Worm (Caenorhabditis elegans): Measurements from ENCODE around the gene srh-284.

The srh-284 gene

DNA sequence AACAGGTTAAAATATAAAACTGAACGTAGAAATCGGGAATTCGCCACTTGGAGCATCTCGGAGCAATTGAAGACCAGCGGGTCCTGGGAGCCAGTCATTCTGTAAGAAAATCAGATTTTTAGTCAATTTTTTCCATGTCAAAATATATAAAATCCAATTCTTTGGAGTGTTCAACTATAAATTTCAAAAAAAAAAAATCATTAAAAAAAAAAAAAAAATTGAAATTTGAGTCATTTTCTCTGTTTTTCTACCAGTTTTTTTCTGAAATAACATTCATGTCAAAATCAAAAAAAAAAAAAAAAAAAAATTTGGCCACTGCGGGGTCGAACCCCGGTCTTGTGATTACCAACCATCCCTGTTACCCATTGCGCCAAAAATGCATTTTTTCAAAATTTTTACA lies 16.2 kb downstream of the srh-284 start, which contains the start of gene srab-12:
Gene srab-12 (minus strand): TSS at position 101 of the 400 bp plus-strand sequence.
- TF ChIP-seq ztf-11 (tag; optimal IDR thresholded peaks at IDR 0.05) (no peak), egl-27 (tag; optimal IDR thresholded peaks at IDR 0.05) (no peak), skn-1 (tag; optimal IDR thresholded peaks at IDR 0.05) (no peak), unc-130 (tag; optimal IDR thresholded peaks at IDR 0.05) (no peak), nhr-85 (tag) (no peak), nhr-84 (tag; optimal IDR thresholded peaks at IDR 0.05) (no peak), nhr-28 (tag; optimal IDR thresholded peaks at IDR 0.05) (no peak), lin-14 (GFP tag; optimal IDR thresholded peaks at IDR 0.05) (no peak), fkh-8 (tag; optimal IDR thresholded peaks at IDR 0.05) (no peak), ets-5 (GFP tag; IDR thresholded peaks at IDR 0.05) (no peak), lin-13 (GFP tag; optimal IDR thresholded peaks at IDR 0.05) (no peak), nhr-12 (tag; optimal IDR thresholded peaks at IDR 0.05) (no peak), nhr-71 (tag; optimal IDR thresholded peaks at IDR 0.05) (no peak), unc-86 (tag; optimal IDR thresholded peaks at IDR 0.05) (no peak), tlp-1 (tag; optimal IDR thresholded peaks at IDR 0.05) (no peak), fos-1 (tag; optimal IDR thresholded peaks at IDR 0.05) (no peak)

DNA sequence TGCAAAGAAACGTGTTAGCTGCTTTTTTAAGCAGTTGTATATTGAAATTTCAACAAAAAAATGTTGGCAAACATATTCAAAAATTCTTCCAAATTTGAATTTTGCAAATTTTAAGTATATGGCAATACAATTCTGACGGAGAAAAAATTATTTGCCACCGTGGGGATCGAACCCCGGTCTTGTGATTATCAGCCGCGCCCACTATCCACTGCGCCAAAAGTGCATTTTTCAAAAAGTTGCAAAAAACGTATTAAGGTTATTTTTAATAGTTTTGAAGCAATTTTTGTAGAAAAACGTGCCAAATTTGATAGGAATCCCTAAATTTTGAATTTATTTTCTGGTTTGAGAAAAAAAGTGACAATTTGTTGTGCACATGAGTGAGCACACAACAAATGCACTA lies 17.0 kb downstream of the srh-284 start:
- TF ChIP-seq aha-1 (tag; optimal IDR thresholded peaks at IDR 0.05) (no peak), pqm-1 (tag; optimal IDR thresholded peaks at IDR 0.05) (no peak), F16B12.6 (tag; optimal IDR thresholded peaks at IDR 0.05) (no peak), hlh-4 (tag; optimal IDR thresholded peaks at IDR 0.05) (no peak), tlp-1 (tag; optimal IDR thresholded peaks at IDR 0.05) (no peak), vab-15 (tag; optimal IDR thresholded peaks at IDR 0.05) (no peak), lin-15B (tag; optimal IDR thresholded peaks at IDR 0.05) (no peak), nhr-12 (tag; optimal IDR thresholded peaks at IDR 0.05) (no peak), nhr-84 (tag; optimal IDR thresholded peaks at IDR 0.05) (no peak), fkh-4 (tag; optimal IDR thresholded peaks at IDR 0.05; ENCODE audit: borderline replicate concordance) (no peak), sptf-1 (tag; optimal IDR thresholded peaks at IDR 0.05) (no peak), nhr-76 (tag; optimal IDR thresholded peaks at IDR 0.05) (no peak), mef-2 (tag; optimal IDR thresholded peaks at IDR 0.05) (no peak), nhr-20 (tag; optimal IDR thresholded peaks at IDR 0.05) (no peak), ceh-8 (GFP tag; optimal IDR thresholded peaks at IDR 0.05) (no peak), sup-37 (GFP tag; optimal IDR thresholded peaks at IDR 0.05) (no peak), C16A3.4 (tag; optimal IDR thresholded peaks at IDR 0.05) (no peak), xbp-1 (tag; optimal IDR thresholded peaks at IDR 0.05) (no peak), snu-23 (GFP tag; optimal IDR thresholded peaks at IDR 0.05) (no peak), aly-2 (tag; optimal IDR thresholded peaks at IDR 0.05) (no peak)

DNA sequence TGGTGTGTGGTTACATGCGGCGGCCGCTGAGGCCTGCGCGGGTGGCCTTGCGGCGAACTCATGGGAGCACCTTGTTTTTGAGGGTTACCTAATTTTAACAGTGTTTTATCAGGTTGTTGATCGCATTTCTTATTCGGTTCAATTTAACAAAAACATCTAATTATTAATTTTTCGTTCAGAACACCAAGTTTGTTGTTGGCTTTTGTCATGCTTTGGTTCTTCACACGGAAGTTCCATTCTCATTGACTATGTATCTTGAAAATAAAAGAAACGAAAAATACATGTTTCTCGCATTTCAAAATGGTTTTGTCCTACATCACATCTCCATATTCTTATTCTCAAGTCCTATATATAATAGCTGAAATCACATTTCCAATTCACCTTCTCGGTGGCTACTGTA lies 22.8 kb downstream of the srh-284 start, which contains the start of gene srh-290:
Gene srh-290 (plus strand): TSS at position 301 of the 400 bp plus-strand sequence.
- no peak for TF ChIP-seq C16A3.4 (tag; optimal IDR thresholded peaks at IDR 0.05)
- no peak for TF ChIP-seq dpl-1 (GFP tag; optimal IDR thresholded peaks at IDR 0.05)
- no peak for TF ChIP-seq fkh-8 (tag; optimal IDR thresholded peaks at IDR 0.05)
- no peak for TF ChIP-seq unc-86 (tag; optimal IDR thresholded peaks at IDR 0.05)
- TF ChIP-seq aly-2 (tag; optimal IDR thresholded peaks at IDR 0.05) = no peak
- no peak for TF ChIP-seq unc-98 (GFP tag; IDR thresholded peaks at IDR 0.05)
- TF ChIP-seq mab-9 (GFP tag; IDR thresholded peaks at IDR 0.05) = no peak
- TF ChIP-seq hlh-17 (GFP tag; optimal IDR thresholded peaks at IDR 0.05; ENCODE audit: borderline replicate concordance) = no peak
- no peak for TF ChIP-seq snpc-4 (tag; optimal IDR thresholded peaks at IDR 0.05)
- no peak for TF ChIP-seq sptf-1 (tag; optimal IDR thresholded peaks at IDR 0.05)
- TF ChIP-seq tbx-2 (tag; optimal IDR thresholded peaks at IDR 0.05) = no peak
- no peak for TF ChIP-seq nhr-12 (tag; optimal IDR thresholded peaks at IDR 0.05)
- no peak for TF ChIP-seq ztf-11 (tag; optimal IDR thresholded peaks at IDR 0.05)
- no peak for TF ChIP-seq mep-1 (tag; optimal IDR thresholded peaks at IDR 0.05)
- no peak for TF ChIP-seq lsy-2 (tag; optimal IDR thresholded peaks at IDR 0.05)
- TF ChIP-seq egl-27 (tag; optimal IDR thresholded peaks at IDR 0.05) = no peak
- TF ChIP-seq nhr-71 (tag; optimal IDR thresholded peaks at IDR 0.05) = no peak

All from whole organism, L1 larva.